Fruit fly (Drosophila melanogaster) whole organism, pupa: ENCODE measurements around the gene CG31121.

ENCODE experiments used
- CG10348 ChIP-seq: fragments of 200-800 bp; sonication (Bioruptor generic); IDR thresholded peaks from 2 replicates; pipeline ENCODE4 v1.3.6; 2022; ENCODE audit warnings: missing biosample characterization, missing genetic modification characterization
- CG14655 ChIP-seq: fragments of 200-800 bp; sonication (Bioruptor generic); optimal IDR thresholded peaks from 3 replicates; lab custom pipeline; 2017; ENCODE audit warnings: mild to moderate bottlenecking, missing biosample characterization, missing genetic modification reagents, missing genetic modification characterization
- CG34367 ChIP-seq: fragments of 200-800 bp; sonication (Bioruptor generic); optimal IDR thresholded peaks from 2 replicates; lab custom pipeline; 2018; ENCODE audit warnings: missing biosample characterization, mild to moderate bottlenecking, missing genetic modification characterization
- D1 ChIP-seq: fragments of 200-800 bp; sonication (Bioruptor generic); optimal IDR thresholded peaks from 2 replicates; lab custom pipeline; 2018; ENCODE audit warnings: missing biosample characterization, mild to moderate bottlenecking, missing genetic modification characterization, moderate library complexity
- EcR ChIP-seq: fragments of 200-800 bp; sonication (Bioruptor generic); optimal IDR thresholded peaks from 3 replicates; lab custom pipeline; 2019; ENCODE audit warnings: missing biosample characterization, missing genetic modification characterization, mild to moderate bottlenecking, moderate library complexity, missing genetic modification reagents
- Ets98B ChIP-seq: fragments of 200-800 bp; sonication (Bioruptor generic); IDR thresholded peaks from 2 replicates; pipeline ENCODE4 v1.3.6; 2022; ENCODE audit warnings: missing biosample characterization, missing genetic modification characterization

- TF ChIP-seq Ets98B (no peak), CG10348 (GFP tag; lab: Robert Waterston, UW) (no peak), CG14655 (GFP tag; lab: Kevin White, UChicago) (no peak), CG34367 (tag; lab: Kevin White, UChicago) (no peak), EcR (GFP tag; lab: Kevin White, UChicago) (no peak), D1 (tag; lab: Kevin White, UChicago) (no peak)
Measured at dm6 chr3R:24935758-24936157, 41.4 kb upstream of the CG31121 start.
